Fruit fly (Drosophila melanogaster) whole organism, prepupa: ENCODE measurements around the gene CG10038.

ENCODE experiments used
- CG34406 ChIP-seq: fragments of 200-800 bp; sonication (Bioruptor generic); optimal IDR thresholded peaks from 3 replicates; lab custom pipeline; 2016; ENCODE audit warnings: missing biosample characterization, missing genetic modification characterization
- CG3919 ChIP-seq: fragments of 200-800 bp; sonication (Bioruptor generic); optimal IDR thresholded peaks from 3 replicates; lab custom pipeline; 2016; ENCODE audit warnings: missing biosample characterization, missing genetic modification characterization
- CG7368 ChIP-seq: fragments of 200-800 bp; sonication (Bioruptor generic); optimal IDR thresholded peaks from 3 replicates; lab custom pipeline; 2016; ENCODE audit warnings: missing biosample characterization, missing genetic modification characterization
- CG8319 ChIP-seq: fragments of 200-800 bp; sonication (Bioruptor generic); optimal IDR thresholded peaks from 3 replicates; lab custom pipeline; 2016; ENCODE audit warnings: missing biosample characterization, missing genetic modification characterization
- Ets96B ChIP-seq: fragments of 200-800 bp; optimal IDR thresholded peaks from 2 replicates; lab custom pipeline; 2019; ENCODE audit warnings: missing biosample characterization, mild to moderate bottlenecking, missing genetic modification characterization, moderate library complexity
- Met ChIP-seq: fragments of 200-800 bp; sonication (Bioruptor generic); optimal IDR thresholded peaks from 3 replicates; lab custom pipeline; 2016; ENCODE audit warnings: missing biosample characterization, missing genetic modification characterization
- Sox102F ChIP-seq: fragments of 200-800 bp; sonication (Bioruptor generic); optimal IDR thresholded peaks from 2 replicates; lab custom pipeline; 2016; ENCODE audit warnings: missing biosample characterization, mild to moderate bottlenecking, missing genetic modification characterization
- pdm3 ChIP-seq: fragments of 200-800 bp; sonication (Bioruptor generic); optimal IDR thresholded peaks from 3 replicates; lab custom pipeline; 2016; ENCODE audit warnings: missing biosample characterization, missing genetic modification characterization
- vri ChIP-seq: fragments of 200-800 bp; sonication (Bioruptor generic); optimal IDR thresholded peaks from 3 replicates; lab custom pipeline; 2016; ENCODE audit warnings: missing biosample characterization, mild to moderate bottlenecking, missing genetic modification characterization

dm6 chr3R:12365887-12366286 is 15.4 kb upstream of the CG10038 start:
- TF ChIP-seq CG7368 (GFP tag; lab: Kevin White, UChicago) (no peak), Sox102F (GFP tag; lab: Kevin White, UChicago) (no peak), CG8319 (no peak), CG34406 (GFP tag; lab: Kevin White, UChicago) (no peak), pdm3 (no peak), CG3919 (GFP tag; lab: Kevin White, UChicago) (no peak), Met (no peak), Ets96B (no peak), vri (peak; percentile 8)
